Fruit fly (Drosophila melanogaster) whole organism, embryonic: Measurements from ENCODE around the gene CG31064.

Experiments
- Ada2b ChIP-seq: fragments of 200-800 bp; sonication (Bioruptor generic); IDR thresholded peaks from 2 replicates; pipeline ENCODE4 v1.3.6; 2022; ENCODE audit warnings: missing biosample characterization, missing genetic modification characterization
- BEAF-32 ChIP-seq: fragments of 200-800 bp; sonication (Bioruptor generic); optimal IDR thresholded peaks from 3 replicates; lab custom pipeline; 2017; ENCODE audit warnings: missing biosample characterization, missing genetic modification characterization, mild to moderate bottlenecking, moderate library complexity, missing genetic modification reagents
- CG10147 ChIP-seq: fragments of 200-800 bp; sonication (Bioruptor generic); optimal IDR thresholded peaks from 2 replicates; lab custom pipeline; 2019; ENCODE audit warnings: missing biosample characterization, mild to moderate bottlenecking, missing genetic modification characterization, moderate library complexity
- CG10462 ChIP-seq: fragments of 200-800 bp; sonication (Bioruptor generic); optimal IDR thresholded peaks from 2 replicates; lab custom pipeline; 2016; ENCODE audit warnings: missing biosample characterization, missing genetic modification characterization
- CG11085 ChIP-seq: fragments of 200-800 bp; sonication (Bioruptor generic); IDR thresholded peaks from 2 replicates; pipeline ENCODE4 v1.3.6; 2022; ENCODE audit warnings: missing biosample characterization, missing genetic modification characterization
- CG11723 ChIP-seq: fragments of 200-800 bp; sonication (Bioruptor generic); optimal IDR thresholded peaks from 2 replicates; lab custom pipeline; 2017; ENCODE audit warnings: missing biosample characterization, mild to moderate bottlenecking, missing genetic modification characterization
- CG12236 ChIP-seq: fragments of 200-800 bp; sonication (Bioruptor generic); optimal IDR thresholded peaks from 2 replicates; lab custom pipeline; 2016; ENCODE audit warnings: missing biosample characterization, missing genetic modification characterization
- CG12391 ChIP-seq: fragments of 200-800 bp; sonication (Bioruptor generic); optimal IDR thresholded peaks from 3 replicates; lab custom pipeline; 2018; ENCODE audit warnings: missing biosample characterization, mild to moderate bottlenecking, missing genetic modification characterization, moderate library complexity
- CG12769 ChIP-seq: fragments of 200-800 bp; sonication (Bioruptor generic); optimal IDR thresholded peaks from 2 replicates; lab custom pipeline; 2019; ENCODE audit warnings: missing biosample characterization, mild to moderate bottlenecking, missing genetic modification characterization, moderate library complexity
- CG13894 ChIP-seq: fragments of 200-800 bp; sonication (Bioruptor generic); optimal IDR thresholded peaks from 3 replicates; lab custom pipeline; 2018; ENCODE audit warnings: missing biosample characterization, mild to moderate bottlenecking, missing genetic modification characterization, moderate library complexity
- CG14050 ChIP-seq: fragments of 200-800 bp; sonication (Bioruptor generic); IDR thresholded peaks from 3 replicates; pipeline ENCODE4 v1.3.6; 2022; ENCODE audit warnings: missing biosample characterization, missing genetic modification characterization
- CG1602 ChIP-seq: fragments of 200-800 bp; sonication (Bioruptor generic); optimal IDR thresholded peaks from 3 replicates; lab custom pipeline; 2016; ENCODE audit warnings: missing biosample characterization, missing genetic modification characterization
- CG1603 ChIP-seq: fragments of 200-800 bp; sonication (Bioruptor generic); optimal IDR thresholded peaks from 2 replicates; lab custom pipeline; 2019; ENCODE audit warnings: missing biosample characterization, mild to moderate bottlenecking, missing genetic modification characterization, moderate library complexity
- CG17186 ChIP-seq: fragments of 200-800 bp; sonication (Bioruptor generic); optimal IDR thresholded peaks from 3 replicates; lab custom pipeline; 2017; ENCODE audit warnings: missing biosample characterization, missing genetic modification reagents, missing genetic modification characterization
- CG17568 ChIP-seq: fragments of 200-800 bp; sonication (Bioruptor generic); optimal IDR thresholded peaks from 2 replicates; lab custom pipeline; 2018; ENCODE audit warnings: missing biosample characterization, mild to moderate bottlenecking, missing genetic modification characterization, moderate library complexity
- CG4820 ChIP-seq: fragments of 200-800 bp; sonication (Bioruptor generic); optimal IDR thresholded peaks from 3 replicates; lab custom pipeline; 2016; ENCODE audit warnings: missing biosample characterization, missing genetic modification characterization
- CG5180 ChIP-seq: fragments of 200-800 bp; sonication (Bioruptor generic); optimal IDR thresholded peaks from 3 replicates; lab custom pipeline; 2017; ENCODE audit warnings: missing biosample characterization, missing genetic modification characterization, mild to moderate bottlenecking, moderate library complexity, missing genetic modification reagents
- D19A ChIP-seq: fragments of 200-800 bp; optimal IDR thresholded peaks from 3 replicates; lab custom pipeline; 2019; ENCODE audit warnings: missing biosample characterization, mild to moderate bottlenecking, missing genetic modification characterization, moderate library complexity
- Dfd ChIP-seq, 2 experiments: fragments of >200 bp; optimal IDR thresholded peaks; 2 replicates each; lab custom pipeline; 2017; ENCODE audit warnings: missing biosample characterization in 2 of 2, missing genetic modification characterization in 2 of 2
- Elba2 ChIP-seq: fragments of 200-800 bp; sonication (Bioruptor generic); optimal IDR thresholded peaks from 3 replicates; lab custom pipeline; 2016; ENCODE audit warnings: missing biosample characterization, missing genetic modification characterization
- Kr ChIP-seq: fragments of 200-800 bp; sonication (Bioruptor generic); optimal IDR thresholded peaks from 2 replicates; lab custom pipeline; 2017; ENCODE audit warnings: missing biosample characterization, mild to moderate bottlenecking, missing genetic modification characterization
- Myb ChIP-seq: fragments of 200-800 bp; sonication (Bioruptor generic); optimal IDR thresholded peaks from 2 replicates; lab custom pipeline; 2016; ENCODE audit warnings: missing biosample characterization, missing genetic modification characterization
- Oaz ChIP-seq: fragments of 200-800 bp; sonication (Bioruptor generic); IDR thresholded peaks from 2 replicates; pipeline ENCODE4 v1.3.6; 2022; ENCODE audit warnings: missing biosample characterization, missing genetic modification characterization
- Opbp ChIP-seq: fragments of 200-800 bp; sonication (Bioruptor generic); IDR thresholded peaks from 3 replicates; pipeline ENCODE4 v1.3.6; 2022; ENCODE audit warnings: missing biosample characterization, missing genetic modification characterization; ENCODE audit not compliant: partially characterized antibody
- Optix ChIP-seq: fragments of 200-800 bp; sonication (Bioruptor generic); IDR thresholded peaks from 3 replicates; pipeline ENCODE4 v1.3.6; 2022; ENCODE audit warnings: missing biosample characterization, missing genetic modification characterization
- Side ChIP-seq: fragments of 200-800 bp; sonication (Bioruptor generic); optimal IDR thresholded peaks from 2 replicates; lab custom pipeline; 2016; ENCODE audit warnings: missing biosample characterization, missing genetic modification characterization
- Ssrp ChIP-seq: fragments of 200-800 bp; sonication (Bioruptor generic); optimal IDR thresholded peaks from 2 replicates; lab custom pipeline; 2018; ENCODE audit warnings: missing biosample characterization, mild to moderate bottlenecking, missing genetic modification characterization, moderate library complexity
- ara ChIP-seq: fragments of 200-800 bp; sonication (Bioruptor generic); IDR thresholded peaks from 2 replicates; pipeline ENCODE4 v1.3.6; 2022; ENCODE audit warnings: missing biosample characterization, missing genetic modification characterization
- ase ChIP-seq: fragments of 200-800 bp; sonication (Bioruptor generic); IDR thresholded peaks from 3 replicates; pipeline ENCODE4 v1.3.6; 2022; ENCODE audit warnings: missing biosample characterization, missing genetic modification characterization
- bbx ChIP-seq: fragments of 200-800 bp; sonication (Bioruptor generic); IDR thresholded peaks from 2 replicates; pipeline ENCODE4 v1.3.6; 2022; ENCODE audit warnings: missing biosample characterization, missing genetic modification characterization; ENCODE audit not compliant: partially characterized antibody
- bowl ChIP-seq: fragments of 200-800 bp; sonication (Bioruptor generic); IDR thresholded peaks from 2 replicates; pipeline ENCODE4 v1.3.6; 2022; ENCODE audit warnings: missing biosample characterization, missing genetic modification characterization
- cas ChIP-seq: fragments of 200-800 bp; sonication (Bioruptor generic); IDR thresholded peaks from 2 replicates; pipeline ENCODE4 v1.3.6; 2022; ENCODE audit warnings: missing biosample characterization, missing genetic modification characterization
- fd102C ChIP-seq: fragments of 200-800 bp; sonication (Bioruptor generic); optimal IDR thresholded peaks from 2 replicates; lab custom pipeline; 2018; ENCODE audit warnings: missing biosample characterization, mild to moderate bottlenecking, missing genetic modification characterization, moderate library complexity
- fd96Cb ChIP-seq: fragments of 200-800 bp; sonication (Bioruptor generic); optimal IDR thresholded peaks from 2 replicates; lab custom pipeline; 2018; ENCODE audit warnings: missing biosample characterization, mild to moderate bottlenecking, missing genetic modification characterization, moderate library complexity
- gem ChIP-seq: fragments of 200-800 bp; sonication (Bioruptor generic); optimal IDR thresholded peaks from 2 replicates; lab custom pipeline; 2019; ENCODE audit warnings: missing biosample characterization, mild to moderate bottlenecking, missing genetic modification characterization, moderate library complexity
- grn ChIP-seq: fragments of 200-800 bp; sonication (Bioruptor generic); optimal IDR thresholded peaks from 3 replicates; lab custom pipeline; 2017; ENCODE audit warnings: missing biosample characterization, missing genetic modification characterization
- gro ChIP-seq: fragments of 200-800 bp; sonication (Bioruptor generic); optimal IDR thresholded peaks from 2 replicates; lab custom pipeline; 2016; ENCODE audit warnings: missing biosample characterization, missing genetic modification characterization
- gsb-n ChIP-seq: fragments of 200-800 bp; sonication (Bioruptor generic); optimal IDR thresholded peaks from 3 replicates; lab custom pipeline; 2018; ENCODE audit warnings: missing biosample characterization, mild to moderate bottlenecking, missing genetic modification characterization
- ham ChIP-seq: fragments of 200-800 bp; sonication (Bioruptor generic); IDR thresholded peaks from 2 replicates; pipeline ENCODE4 v1.3.6; 2022; ENCODE audit warnings: missing biosample characterization, missing genetic modification characterization
- hkb ChIP-seq, 2 experiments: fragments of 200-800 bp in 1 of 2; fragments of >200 bp in 1 of 2; sonication (Bioruptor generic) in 1 of 2; IDR thresholded peaks in 1 of 2; optimal IDR thresholded peaks in 1 of 2; 2 replicates each; pipeline versions ENCODE4 v1.3.6 to Lab custom; 2017 to 2022; ENCODE audit warnings: missing biosample characterization in 1 of 2, missing genetic modification characterization in 1 of 2
- hth ChIP-seq: fragments of >200 bp; optimal IDR thresholded peaks from 2 replicates; lab custom pipeline; 2017; ENCODE audit warnings: inconsistent platforms
- lbe ChIP-seq: fragments of 200-800 bp; sonication (Bioruptor generic); optimal IDR thresholded peaks from 2 replicates; lab custom pipeline; 2016; ENCODE audit warnings: missing biosample characterization, mild to moderate bottlenecking, missing genetic modification characterization
- mld ChIP-seq: fragments of 200-800 bp; sonication (Bioruptor generic); IDR thresholded peaks from 3 replicates; pipeline ENCODE4 v1.3.6; 2022; ENCODE audit warnings: missing biosample characterization, missing genetic modification characterization; ENCODE audit not compliant: partially characterized antibody
- otp ChIP-seq: fragments of 200-800 bp; sonication (Bioruptor generic); IDR thresholded peaks from 3 replicates; pipeline ENCODE4, ENCODE4 v1.3.6; 2022; ENCODE audit warnings: missing biosample characterization, missing genetic modification characterization
- phol ChIP-seq: fragments of 200-800 bp; sonication (Bioruptor generic); optimal IDR thresholded peaks from 3 replicates; lab custom pipeline; 2018; ENCODE audit warnings: missing biosample characterization, mild to moderate bottlenecking, missing genetic modification characterization, moderate library complexity
- salm ChIP-seq: fragments of 200-800 bp; sonication (Bioruptor generic); optimal IDR thresholded peaks from 2 replicates; lab custom pipeline; 2018; ENCODE audit warnings: missing biosample characterization, mild to moderate bottlenecking, missing genetic modification characterization
- tll ChIP-seq, 2 experiments: fragments of 200-800 bp in 1 of 2; fragments of >200 bp in 1 of 2; sonication (Bioruptor generic) in 1 of 2; optimal IDR thresholded peaks; 2 replicates each; lab custom pipeline; 2017 to 2019; ENCODE audit warnings: missing biosample characterization in 2 of 2, missing genetic modification characterization in 2 of 2, mild to moderate bottlenecking in 1 of 2, moderate library complexity in 1 of 2
- unpg ChIP-seq: fragments of 200-800 bp; sonication (Bioruptor generic); optimal IDR thresholded peaks from 3 replicates; lab custom pipeline; 2018; ENCODE audit warnings: missing biosample characterization, mild to moderate bottlenecking, missing genetic modification characterization, moderate library complexity

The CG31064 gene

DNA sequence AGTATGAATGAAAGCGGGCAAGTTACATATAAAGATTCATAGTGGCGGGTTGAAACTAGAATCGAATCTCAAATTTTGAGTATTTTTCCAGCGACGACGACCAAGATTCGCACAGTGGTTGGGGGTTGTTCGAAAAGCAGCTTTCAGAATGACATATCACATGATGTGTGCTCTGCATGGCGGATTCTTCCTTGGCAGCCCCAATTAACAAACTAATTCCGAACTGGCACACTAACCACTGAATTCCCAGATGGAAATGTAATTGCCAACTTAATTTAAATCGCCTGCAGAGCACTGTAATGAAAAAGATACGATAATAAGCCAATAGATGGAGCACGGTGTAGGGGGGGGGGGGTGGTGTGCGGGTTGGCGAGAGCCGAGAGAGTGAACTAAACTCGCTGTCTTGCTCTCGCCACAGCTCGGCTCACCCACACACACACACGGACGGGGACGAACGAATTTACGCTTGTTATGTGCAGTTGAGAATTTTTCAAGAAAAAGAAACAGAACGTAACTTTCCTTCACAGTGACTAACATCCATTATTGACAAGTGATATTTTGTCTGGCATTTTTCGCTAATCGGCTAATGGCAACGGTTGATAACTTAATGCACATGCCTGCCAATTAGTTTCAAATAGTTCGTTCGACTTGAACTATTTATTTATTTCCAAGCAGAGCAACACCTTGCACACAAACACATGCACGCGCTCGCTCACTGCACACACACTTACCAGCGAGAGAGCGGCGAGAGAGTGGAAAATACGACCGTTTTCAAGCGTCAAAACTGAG is 42.3 kb upstream of the CG31064 start (continued):
- peak; percentile 91; the same call in 1 of the 2 replicates for TF ChIP-seq ham
- TF ChIP-seq CG17186 (GFP tag; lab: Kevin White, UChicago) = peak; percentile 83
- TF ChIP-seq bbx (GFP tag; lab: Robert Waterston, UW) = peak; percentile 60
- peak; percentile 90 for TF ChIP-seq CG4820 (GFP tag; lab: Kevin White, UChicago)
- TF ChIP-seq hkb (optimal IDR thresholded peaks at IDR 0.05; lab: Kevin White, UChicago) = no peak
- TF ChIP-seq hkb (GFP tag; IDR thresholded peaks at IDR 0.05; lab: Robert Waterston, UW) = peak; percentile 98
- peak; percentile 91 for TF ChIP-seq cas
- peak; percentile 95 for TF ChIP-seq fd96Cb
- TF ChIP-seq Elba2 (GFP tag; lab: Kevin White, UChicago) = no peak
- peak; percentile 91 for TF ChIP-seq phol (tag; lab: Kevin White, UChicago)
- TF ChIP-seq unpg = peak; percentile 96
- TF ChIP-seq CG12236 (GFP tag; lab: Kevin White, UChicago) = peak; percentile 82
- peak; percentile 90 for TF ChIP-seq CG13894
- TF ChIP-seq Optix (GFP tag; lab: Robert Waterston, UW) = peak; percentile 98
- peak; percentile 76 for TF ChIP-seq grn (GFP tag; lab: Kevin White, UChicago)
- TF ChIP-seq Kr (GFP tag; lab: Kevin White, UChicago) = no peak
- peak; percentile 94 for TF ChIP-seq bowl (GFP tag; lab: Robert Waterston, UW)
- peak; percentile 89 for TF ChIP-seq CG10147 (GFP tag; lab: Kevin White, UChicago)
- no peak for TF ChIP-seq mld (GFP tag; lab: Robert Waterston, UW)
- TF ChIP-seq Ssrp (tag; lab: Kevin White, UChicago) = peak; percentile 91
- TF ChIP-seq Side (GFP tag; lab: Kevin White, UChicago) = peak; percentile 95
- peak; percentile 89 for TF ChIP-seq lbe (GFP tag; lab: Kevin White, UChicago)
- peak; percentile 89 for TF ChIP-seq Myb
- TF ChIP-seq CG14050 (GFP tag; lab: Robert Waterston, UW) = peak; percentile 95
- TF ChIP-seq CG12769 = peak; percentile 99
- TF ChIP-seq CG11085 (GFP tag; lab: Robert Waterston, UW) = peak; percentile 94
- peak; percentile 96 for TF ChIP-seq Oaz
- no peak for TF ChIP-seq tll (GFP tag; optimal IDR thresholded peaks at IDR 0.05; lab: Kevin White, UChicago)
- TF ChIP-seq salm (tag; lab: Kevin White, UChicago) = peak; percentile 89
- peak; percentile 96 for TF ChIP-seq ara (GFP tag; lab: Robert Waterston, UW)
- TF ChIP-seq CG10462 (GFP tag; lab: Kevin White, UChicago) = peak; percentile 78
- peak; percentile 27 for TF ChIP-seq BEAF-32 (GFP tag; lab: Kevin White, UChicago)
- peak; percentile 90 for TF ChIP-seq CG17568
- peak; percentile 68 for TF ChIP-seq Opbp (GFP tag; lab: Robert Waterston, UW)
- TF ChIP-seq otp (GFP tag; lab: Robert Waterston, UW) = peak; percentile 95
- TF ChIP-seq D19A (tag; lab: Kevin White, UChicago) = peak; percentile 87
- peak; percentile 97 for TF ChIP-seq gem (tag; lab: Kevin White, UChicago)
- peak; percentile 71 for TF ChIP-seq CG5180 (GFP tag; lab: Kevin White, UChicago)
- peak; percentile 92 for TF ChIP-seq gsb-n (tag; lab: Kevin White, UChicago)
- TF ChIP-seq gro = peak; percentile 92
- peak; percentile 94 for TF ChIP-seq CG12391 (tag; lab: Kevin White, UChicago)
- peak; percentile 98 for TF ChIP-seq Ada2b (GFP tag; lab: Robert Waterston, UW)
- TF ChIP-seq CG11723 (GFP tag; lab: Kevin White, UChicago) = peak; percentile 92
- TF ChIP-seq hth = no peak
- peak; percentile 98 for TF ChIP-seq CG1603
- peak; percentile 91 for TF ChIP-seq CG1602
- TF ChIP-seq Dfd (GFP tag; optimal IDR thresholded peaks at IDR 0.05; lab: Kevin White, UChicago) = no peak
- peak; percentile 96 for TF ChIP-seq ase (GFP tag; lab: Robert Waterston, UW)
- peak; percentile 31 for TF ChIP-seq fd102C
